Worm (Caenorhabditis elegans): ENCODE results near the gene F53G2.2.

Gene F53G2.2

DNA sequence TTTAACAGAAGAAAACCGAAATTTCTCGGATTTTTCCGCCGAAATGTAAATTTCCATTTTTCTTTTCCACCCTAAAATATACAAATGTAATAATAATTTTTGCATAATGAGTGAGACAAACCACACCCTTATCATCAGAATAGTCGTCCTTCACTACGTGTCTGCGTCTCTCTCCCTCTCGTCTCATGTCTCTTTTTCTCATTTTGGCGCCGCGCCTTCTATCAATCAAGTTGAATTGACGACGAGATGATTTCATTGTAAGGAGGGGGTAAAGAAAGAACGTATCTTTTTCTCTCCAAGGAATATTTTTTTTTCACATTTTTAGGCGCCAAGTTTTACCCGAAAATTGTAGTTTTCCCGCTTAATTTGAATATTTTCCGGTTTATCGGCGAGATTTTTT is 39.5 kb upstream of the F53G2.2 start:
- TF ChIP-seq ztf-4 (tag; optimal IDR thresholded peaks at IDR 0.05) (no peak), Y55F3AM.14 (GFP tag; optimal IDR thresholded peaks at IDR 0.05) (no peak), sma-3 (GFP tag; optimal IDR thresholded peaks at IDR 0.05) (peak; percentile 78), fos-1 (tag; optimal IDR thresholded peaks at IDR 0.05) (peak; percentile 31), nhr-129 (tag; optimal IDR thresholded peaks at IDR 0.05) (no peak), egl-27 (tag; optimal IDR thresholded peaks at IDR 0.05) (no peak), crh-2 (tag; optimal IDR thresholded peaks at IDR 0.05) (peak; percentile 36), C34F6.9 (tag; optimal IDR thresholded peaks at IDR 0.05) (peak; percentile 13), lin-13 (GFP tag; optimal IDR thresholded peaks at IDR 0.05) (peak; percentile 8), dmd-4 (tag; optimal IDR thresholded peaks at IDR 0.05) (no peak), nhr-25 (tag; optimal IDR thresholded peaks at IDR 0.05) (peak; percentile 33), R02D3.7 (tag; optimal IDR thresholded peaks at IDR 0.05) (no peak), mab-5 (tag; optimal IDR thresholded peaks at IDR 0.05) (no peak), skn-1 (tag; optimal IDR thresholded peaks at IDR 0.05) (no peak), sma-9 (GFP tag; optimal IDR thresholded peaks at IDR 0.05) (peak; percentile 89), sma-9 (tag; optimal IDR thresholded peaks at IDR 0.05) (no peak), nhr-237 (tag; optimal IDR thresholded peaks at IDR 0.05) (no peak), ceh-16 (tag; optimal IDR thresholded peaks at IDR 0.05) (peak; percentile 23)

DNA sequence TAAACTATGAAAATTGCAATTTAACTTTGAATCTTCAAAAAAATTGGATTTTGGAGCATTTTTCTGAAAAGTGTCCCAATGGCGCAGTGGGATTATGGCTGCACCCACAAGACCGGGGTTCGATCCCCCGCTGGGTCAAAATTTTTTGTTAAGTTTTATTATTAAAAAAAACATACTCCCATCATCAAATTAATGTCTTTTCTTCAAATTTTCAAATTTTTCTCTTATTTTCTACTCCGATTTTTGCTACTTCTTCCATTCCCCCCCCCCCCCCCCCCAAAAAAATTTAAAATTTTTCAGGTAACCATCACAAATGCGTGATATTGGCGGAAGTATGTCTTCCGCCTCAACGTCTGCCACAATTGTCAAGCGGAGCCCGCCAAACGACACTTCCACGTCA is 38.7 kb upstream of the F53G2.2 start, which contains the start of gene vab-19:
TSS of gene vab-19 (plus strand) at position 301 of the 400 bp plus-strand sequence.
- TF ChIP-seq zag-1 (tag; optimal IDR thresholded peaks at IDR 0.05) (no peak), unc-39 (tag; optimal IDR thresholded peaks at IDR 0.05) (no peak), C34F6.9 (tag; optimal IDR thresholded peaks at IDR 0.05) (no peak), nhr-129 (tag; optimal IDR thresholded peaks at IDR 0.05) (no peak), dmd-4 (tag; optimal IDR thresholded peaks at IDR 0.05) (no peak), unc-55 (GFP tag; optimal IDR thresholded peaks at IDR 0.05) (no peak), peb-1 (tag; optimal IDR thresholded peaks at IDR 0.05) (no peak), lin-13 (GFP tag; optimal IDR thresholded peaks at IDR 0.05) (no peak)

DNA sequence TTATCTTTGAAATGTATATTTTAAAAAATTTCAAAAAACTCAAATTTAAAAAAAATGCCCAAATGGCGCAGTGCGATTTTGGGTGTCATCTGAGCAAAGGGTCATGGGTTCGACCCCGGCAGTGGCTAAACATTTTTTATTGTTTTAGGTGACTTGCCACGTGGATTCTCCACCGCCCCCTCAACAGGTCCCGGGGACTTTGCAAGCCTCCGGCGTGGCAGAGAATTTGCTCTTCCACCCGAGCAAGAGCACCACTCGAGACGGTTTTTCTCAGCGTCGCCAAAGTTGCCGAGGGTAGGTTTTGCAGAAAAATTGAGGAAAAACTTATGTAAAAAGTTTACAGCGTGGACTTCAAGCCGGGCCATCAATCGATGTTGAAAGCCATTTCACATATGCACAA is 36.6 kb upstream of the F53G2.2 start:
- TF ChIP-seq aly-2 (tag; optimal IDR thresholded peaks at IDR 0.05) (no peak), blmp-1 (tag; optimal IDR thresholded peaks at IDR 0.05; ENCODE audit: insufficient read depth) (no peak), skn-1 (tag; optimal IDR thresholded peaks at IDR 0.05) (no peak), ceh-16 (tag; optimal IDR thresholded peaks at IDR 0.05) (no peak), nhr-77 (tag; optimal IDR thresholded peaks at IDR 0.05) (no peak), zag-1 (tag; optimal IDR thresholded peaks at IDR 0.05) (no peak), ztf-4 (tag; optimal IDR thresholded peaks at IDR 0.05) (no peak), nhr-23 (tag; optimal IDR thresholded peaks at IDR 0.05) (no peak), nhr-6 (tag; optimal IDR thresholded peaks at IDR 0.05) (no peak), lin-13 (GFP tag; optimal IDR thresholded peaks at IDR 0.05) (no peak)

DNA sequence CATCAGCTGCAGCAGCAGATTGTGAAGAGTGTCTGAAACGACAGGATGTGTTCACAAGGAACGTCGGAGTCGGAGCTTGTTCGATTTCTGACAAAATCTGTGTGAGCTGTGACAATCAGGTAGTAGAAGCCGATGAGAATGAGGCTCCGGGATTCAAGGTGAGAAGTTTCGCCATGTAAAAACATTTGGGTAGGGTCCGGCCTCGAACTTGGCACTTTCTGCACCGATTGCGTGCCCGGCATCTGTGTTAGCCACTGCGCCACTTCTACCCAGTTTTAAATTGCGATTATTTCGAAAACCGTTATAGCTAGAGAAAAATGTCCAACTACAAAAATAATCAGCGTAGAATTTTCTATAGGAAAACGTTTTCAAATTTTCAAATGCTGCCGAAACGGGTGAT is 35.0 kb upstream of the F53G2.2 start:
- TF ChIP-seq mab-5 (tag; optimal IDR thresholded peaks at IDR 0.05) (no peak), ceh-16 (tag; optimal IDR thresholded peaks at IDR 0.05) (no peak), nhr-21 (tag; optimal IDR thresholded peaks at IDR 0.05) (no peak), ztf-1 (GFP tag; conservative IDR thresholded peaks at IDR 0.05) (no peak), nhr-25 (tag; optimal IDR thresholded peaks at IDR 0.05) (no peak), nhr-77 (tag; optimal IDR thresholded peaks at IDR 0.05) (no peak), nhr-129 (tag; optimal IDR thresholded peaks at IDR 0.05) (no peak), snpc-4 (tag; optimal IDR thresholded peaks at IDR 0.05) (no peak), nhr-237 (tag; optimal IDR thresholded peaks at IDR 0.05) (no peak), sma-9 (GFP tag; optimal IDR thresholded peaks at IDR 0.05) (no peak), sma-9 (tag; optimal IDR thresholded peaks at IDR 0.05) (no peak), nhr-10 (tag; optimal IDR thresholded peaks at IDR 0.05) (no peak), elt-1 (tag; optimal IDR thresholded peaks at IDR 0.05) (no peak), crh-2 (tag; optimal IDR thresholded peaks at IDR 0.05) (no peak), elt-3 (tag; optimal IDR thresholded peaks at IDR 0.05) (no peak)

DNA sequence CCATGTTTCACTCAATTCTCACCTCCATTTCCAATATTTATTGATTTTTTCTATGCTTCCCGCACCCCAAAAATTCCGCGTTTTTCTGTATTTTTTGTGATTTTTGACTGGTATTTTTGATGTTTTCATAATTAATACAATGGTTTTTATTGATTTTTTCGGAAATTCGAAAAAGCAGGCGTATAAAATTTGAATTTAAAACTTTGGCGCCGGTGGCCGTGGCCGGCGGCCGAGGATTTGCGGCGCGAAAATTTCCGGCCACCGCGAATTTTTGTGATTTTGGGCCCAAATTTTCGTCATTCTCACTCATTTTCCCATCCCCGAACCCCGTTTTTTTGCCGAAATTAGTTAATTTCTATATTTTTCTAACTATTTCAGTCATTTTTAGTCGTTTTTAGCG is 30.7 kb upstream of the F53G2.2 start:
- TF ChIP-seq crh-2 (tag; optimal IDR thresholded peaks at IDR 0.05) (peak; percentile 34), sma-3 (GFP tag; optimal IDR thresholded peaks at IDR 0.05) (peak; percentile 46), elt-3 (tag; optimal IDR thresholded peaks at IDR 0.05) (no peak), unc-55 (GFP tag; optimal IDR thresholded peaks at IDR 0.05) (peak; percentile 40), gmeb-1 (tag; optimal IDR thresholded peaks at IDR 0.05) (peak; percentile 80), C34F6.9 (tag; optimal IDR thresholded peaks at IDR 0.05) (peak; percentile 32), alr-1 (tag; optimal IDR thresholded peaks at IDR 0.05) (no peak), lsy-2 (tag; optimal IDR thresholded peaks at IDR 0.05) (peak in 1 of 2 experiments; percentile 50)
